Fruit fly (Drosophila melanogaster): ENCODE measurements around the gene P5CDh2.

DNA sequence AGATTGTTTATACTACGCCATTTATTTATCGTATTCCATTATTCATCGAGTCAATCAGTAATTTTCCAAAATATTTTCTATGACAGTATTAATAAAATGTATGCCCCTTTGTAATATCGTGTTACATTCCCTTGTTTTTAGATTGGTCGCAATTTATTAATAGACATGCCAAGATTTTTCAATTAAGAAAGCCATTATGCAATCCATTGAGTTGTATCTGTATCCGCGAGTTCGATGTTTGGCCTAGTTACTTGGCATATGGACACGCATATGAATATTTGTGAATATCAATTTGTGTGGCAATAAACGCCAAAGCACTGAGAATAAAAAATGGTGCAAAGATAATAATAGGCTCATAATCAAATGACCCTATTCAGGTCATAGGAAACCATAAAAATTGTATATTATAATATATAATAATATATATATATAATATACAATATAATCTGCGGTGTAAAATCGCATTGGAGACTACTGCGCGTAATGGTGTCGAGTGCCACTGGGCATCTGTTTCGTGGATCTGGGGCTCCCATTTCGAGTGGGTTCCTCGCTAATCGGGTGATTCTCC, 13.8 kb upstream of the P5CDh2 start:
- TF ChIP-seq psq (optimal IDR thresholded peaks at IDR 0.05) (no peak), EcR (GFP tag; optimal IDR thresholded peaks at IDR 0.05) (no peak), pan (optimal IDR thresholded peaks at IDR 0.05) (no peak), Dll (optimal IDR thresholded peaks at IDR 0.05) (no peak)
